Worm (Caenorhabditis elegans): Measurements from ENCODE around the gene lips-6.

lips-6 gene

ce11 chrIV:12010377-12010776, 5.1 kb downstream of the lips-6 start:
- TF ChIP-seq sptf-2 (GFP tag; optimal IDR thresholded peaks at IDR 0.05) (no peak), F23B12.7 (tag; optimal IDR thresholded peaks at IDR 0.05; ENCODE audit: insufficient read depth) (no peak), zfh-2 (GFP tag; conservative IDR thresholded peaks at IDR 0.05) (peak; percentile 97), chd-7 (tag; optimal IDR thresholded peaks at IDR 0.05) (no peak), atf-7 (tag; optimal IDR thresholded peaks at IDR 0.05) (no peak), nhr-27 (tag; optimal IDR thresholded peaks at IDR 0.05) (no peak), attf-5 (GFP tag; optimal IDR thresholded peaks at IDR 0.05) (peak; percentile 15), hlh-26 (GFP tag; conservative IDR thresholded peaks at IDR 0.05) (no peak), ceh-79 (tag; optimal IDR thresholded peaks at IDR 0.05) (no peak), zim-3 (tag; optimal IDR thresholded peaks at IDR 0.05) (no peak), snpc-4 (GFP tag; optimal IDR thresholded peaks at IDR 0.05) (no peak), snpc-4 (tag; optimal IDR thresholded peaks at IDR 0.05) (no peak), madf-6 (GFP tag; IDR thresholded peaks at IDR 0.05) (no peak), B0019.2 (GFP tag; conservative IDR thresholded peaks at IDR 0.05) (no peak), snpc-3.4 (tag; optimal IDR thresholded peaks at IDR 0.05) (no peak), K12H6.12 (tag; optimal IDR thresholded peaks at IDR 0.05) (no peak), lir-1 (GFP tag; conservative IDR thresholded peaks at IDR 0.05) (no peak), somi-1 (GFP tag; optimal IDR thresholded peaks at IDR 0.05) (peak; percentile 26), ets-4 (GFP tag; optimal IDR thresholded peaks at IDR 0.05) (no peak), ztf-22 (GFP tag; optimal IDR thresholded peaks at IDR 0.05) (peak; percentile 6), gei-17 (GFP tag; optimal IDR thresholded peaks at IDR 0.05) (no peak), ceh-91 (GFP tag; IDR thresholded peaks at IDR 0.05) (no peak), egrh-3 (GFP tag; IDR thresholded peaks at IDR 0.05) (peak; percentile 68; the same call in 1 of the 2 replicates), hmg-1.2 (GFP tag; IDR thresholded peaks at IDR 0.05) (0 out of 2 replicates have a peak, but pooled peaks have one; percentile 14), ceh-58 (GFP tag; IDR thresholded peaks at IDR 0.05) (no peak)

DNA sequence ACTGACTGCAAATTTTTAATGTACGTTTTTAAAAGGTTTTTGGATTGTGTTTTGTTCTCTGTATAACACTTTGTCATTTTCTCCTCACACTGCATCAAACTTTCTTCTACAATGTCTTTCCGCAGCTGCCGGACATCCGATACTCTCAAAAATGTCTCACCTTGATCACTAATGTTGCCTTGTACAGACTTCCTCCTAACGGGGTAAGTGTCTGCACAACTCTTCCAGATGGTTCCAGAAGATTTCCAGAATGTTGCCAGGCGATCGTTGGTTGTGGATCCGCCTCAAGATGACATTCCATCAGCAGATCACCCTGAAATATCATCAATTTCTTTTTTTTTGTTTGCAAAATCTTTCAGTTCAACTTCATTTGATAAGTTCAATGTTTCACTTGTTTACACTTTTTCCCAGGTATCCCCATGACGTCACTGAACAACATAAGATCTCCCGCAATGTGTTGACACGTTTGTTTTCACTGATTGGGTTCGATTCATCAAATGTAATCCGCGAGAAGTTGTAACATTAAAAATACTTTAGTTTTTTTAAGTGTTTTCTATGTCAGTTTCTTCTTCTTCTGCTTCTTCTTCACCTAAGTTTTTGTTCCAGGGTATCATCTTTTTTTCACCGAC, 6.3 kb downstream of the lips-6 start:
- peak; percentile 50 for TF ChIP-seq somi-1 (GFP tag; optimal IDR thresholded peaks at IDR 0.05)
- TF ChIP-seq sdz-38 (tag; optimal IDR thresholded peaks at IDR 0.05): no peak

DNA sequence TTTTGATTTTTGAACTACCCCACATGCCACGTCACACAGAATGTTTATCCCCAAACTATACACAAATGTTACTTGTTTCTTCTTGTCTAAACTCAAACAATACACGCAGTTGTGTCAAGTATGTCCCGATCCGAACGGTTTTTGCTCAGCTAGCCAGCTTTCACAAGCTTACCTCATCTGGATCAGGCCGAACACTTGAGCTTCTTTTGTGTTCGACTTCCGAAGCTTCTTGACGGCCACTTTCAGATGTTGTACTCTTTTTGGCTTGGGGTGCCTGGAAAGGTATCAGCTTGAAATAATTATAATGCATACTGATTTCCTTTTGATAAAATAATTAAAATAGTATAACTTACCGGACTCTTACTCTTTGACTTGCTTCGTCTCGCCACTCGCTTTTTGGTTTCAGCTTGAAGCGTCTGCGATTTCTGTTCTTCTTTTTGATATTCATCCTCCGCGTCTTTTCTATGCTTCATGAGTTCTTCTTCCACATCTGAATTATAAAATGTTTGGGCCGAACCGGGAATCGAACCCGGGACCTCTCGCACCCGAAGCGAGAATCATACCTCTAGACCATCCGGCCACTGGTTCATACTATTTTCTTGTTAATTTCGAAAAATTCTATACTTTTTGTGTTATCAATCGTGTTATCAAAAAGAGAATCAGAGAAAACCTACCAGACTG, 10.3 kb downstream of the lips-6 start:
- TF ChIP-seq madf-3 (GFP tag; IDR thresholded peaks at IDR 0.05): no peak
- no peak for TF ChIP-seq B0035.1 (tag; optimal IDR thresholded peaks at IDR 0.05)
- TF ChIP-seq B0019.2 (GFP tag; conservative IDR thresholded peaks at IDR 0.05): no peak
- peak; percentile 37 for TF ChIP-seq snpc-4 (GFP tag; optimal IDR thresholded peaks at IDR 0.05)
- peak in 3 of 4 experiments; percentile 14 to 70 (median 37) for TF ChIP-seq snpc-4 (tag; optimal IDR thresholded peaks at IDR 0.05)
- no peak for TF ChIP-seq C17E4.6 (GFP tag; IDR thresholded peaks at IDR 0.05)
- TF ChIP-seq athp-1 (tag; optimal IDR thresholded peaks at IDR 0.05): no peak
- no peak for TF ChIP-seq sea-2 (GFP tag; IDR thresholded peaks at IDR 0.05)
- peak; percentile 35 for TF ChIP-seq D2030.7 (GFP tag; IDR thresholded peaks at IDR 0.05)
- peak; percentile 18 for TF ChIP-seq T07F8.4 (tag; optimal IDR thresholded peaks at IDR 0.05)
- no peak for TF ChIP-seq ztf-6 (GFP tag; IDR thresholded peaks at IDR 0.05)
- TF ChIP-seq cebp-1 (GFP tag; IDR thresholded peaks at IDR 0.05): no peak
- peak; percentile 35 for TF ChIP-seq cebp-1 (tag; optimal IDR thresholded peaks at IDR 0.05)
- peak; percentile 57 to 80 for TF ChIP-seq rec-8 (tag; optimal IDR thresholded peaks at IDR 0.05)
- TF ChIP-seq nfya-2 (GFP tag; IDR thresholded peaks at IDR 0.05): no peak
- TF ChIP-seq sdz-38 (tag; optimal IDR thresholded peaks at IDR 0.05): no peak
- TF ChIP-seq ztf-18 (tag; optimal IDR thresholded peaks at IDR 0.05): peak; percentile 49
- TF ChIP-seq nhr-27 (tag; optimal IDR thresholded peaks at IDR 0.05): no peak
- no peak for TF ChIP-seq ztf-22 (GFP tag; optimal IDR thresholded peaks at IDR 0.05)
- TF ChIP-seq lin-40 (tag; optimal IDR thresholded peaks at IDR 0.05): no peak
- TF ChIP-seq attf-5 (GFP tag; optimal IDR thresholded peaks at IDR 0.05): no peak
- TF ChIP-seq rcor-1 (GFP tag; IDR thresholded peaks at IDR 0.05): no peak
- no peak for TF ChIP-seq Y53F4B.3 (GFP tag; IDR thresholded peaks at IDR 0.05)
- peak; percentile 67 for TF ChIP-seq nhr-90 (tag; optimal IDR thresholded peaks at IDR 0.05)

Data from whole organism, young adult.